Fruit fly (Drosophila melanogaster) whole organism, adult: Measurements from ENCODE around the gene CG3719.

Source experiments
- CG11617 ChIP-seq: fragments of 200-800 bp; sonication (Bioruptor generic); optimal IDR thresholded peaks from 2 replicates; lab custom pipeline; 2017; ENCODE audit warnings: mild to moderate bottlenecking, missing biosample characterization, missing genetic modification reagents, missing genetic modification characterization
- CG12768 ChIP-seq: fragments of 200-800 bp; sonication (Bioruptor generic); optimal IDR thresholded peaks from 2 replicates; lab custom pipeline; 2017; ENCODE audit warnings: missing biosample characterization, missing genetic modification characterization, mild to moderate bottlenecking, moderate library complexity, missing genetic modification reagents
- CG14711 ChIP-seq: fragments of 200-800 bp; sonication (Bioruptor generic); optimal IDR thresholded peaks from 2 replicates; lab custom pipeline; 2018; ENCODE audit warnings: missing biosample characterization, mild to moderate bottlenecking, missing genetic modification characterization, moderate library complexity
- CG1620 ChIP-seq: fragments of 200-800 bp; sonication (Bioruptor generic); optimal IDR thresholded peaks from 2 replicates; lab custom pipeline; 2016; ENCODE audit warnings: missing biosample characterization, missing genetic modification characterization
- CG7101 ChIP-seq: fragments of 200-800 bp; sonication (Bioruptor generic); optimal IDR thresholded peaks from 2 replicates; lab custom pipeline; 2018; ENCODE audit warnings: missing biosample characterization, mild to moderate bottlenecking, missing genetic modification characterization, moderate library complexity
- Crg-1 ChIP-seq: fragments of 200-800 bp; sonication (Bioruptor generic); optimal IDR thresholded peaks from 2 replicates; lab custom pipeline; 2016; ENCODE audit warnings: missing biosample characterization, missing genetic modification characterization
- Hr96 ChIP-seq: fragments of 200-800 bp; sonication (Bioruptor generic); optimal IDR thresholded peaks from 2 replicates; lab custom pipeline; 2016; ENCODE audit warnings: missing biosample characterization, missing genetic modification characterization
- Mnt ChIP-seq: fragments of 200-800 bp; sonication (Bioruptor generic); optimal IDR thresholded peaks from 2 replicates; lab custom pipeline; 2016; ENCODE audit warnings: missing biosample characterization, mild to moderate bottlenecking, missing genetic modification characterization
- cic ChIP-seq: fragments of 200-800 bp; sonication (Bioruptor generic); optimal IDR thresholded peaks from 2 replicates; lab custom pipeline; 2017; ENCODE audit warnings: missing biosample characterization, mild to moderate bottlenecking, missing genetic modification characterization, moderate library complexity
- kay ChIP-seq: fragments of 200-800 bp; sonication (Bioruptor generic); peaks from one replicate; lab custom pipeline; 2016; ENCODE audit warnings: missing biosample characterization, missing genetic modification characterization, borderline replicate concordance
- ovo ChIP-seq: fragments of 200-800 bp; sonication (Bioruptor generic); optimal IDR thresholded peaks from 2 replicates; lab custom pipeline; 2016; ENCODE audit warnings: missing biosample characterization, missing genetic modification characterization

dm6 chrX:1380350-1381060, at the start of gene CG3719, which contains the start of gene CG32813:
- TF ChIP-seq CG7101 (tag; lab: Kevin White, UChicago) (peak; percentile 44), CG14711 (tag; lab: Kevin White, UChicago) (peak; percentile 41), kay (no peak), CG12768 (GFP tag; lab: Kevin White, UChicago) (no peak), Crg-1 (GFP tag; lab: Kevin White, UChicago) (peak; percentile 82), Mnt (GFP tag; lab: Kevin White, UChicago) (peak; percentile 52), CG1620 (GFP tag; lab: Kevin White, UChicago) (peak; percentile 73), Hr96 (GFP tag; lab: Kevin White, UChicago) (no peak), cic (GFP tag; lab: Kevin White, UChicago) (no peak), CG11617 (GFP tag; lab: Kevin White, UChicago) (peak; percentile 14), ovo (GFP tag; lab: Kevin White, UChicago) (no peak)
